Fruit fly (Drosophila melanogaster) whole organism: Measurements from ENCODE around the gene Npc2b.
A peak's percentile ranks its signal among the peaks of the same experiment; 100 is the strongest.

Experiments used
- CG8478 ChIP-seq: fragments of >200 bp; optimal IDR thresholded peaks from 2 replicates; lab custom pipeline; 2018; ENCODE audit warnings: inconsistent platforms
- Dll ChIP-seq: fragments of >200 bp; optimal IDR thresholded peaks from 2 replicates; lab custom pipeline; 2017
- EcR ChIP-seq, 2 experiments: fragments of >200 bp; optimal IDR thresholded peaks; 2 replicates each; lab custom pipeline; 2017; ENCODE audit warnings: missing biosample characterization in 2 of 2, missing genetic modification characterization in 2 of 2, missing genetic modification reagents in 2 of 2
- pan ChIP-seq: fragments of >200 bp; optimal IDR thresholded peaks from 2 replicates; lab custom pipeline; 2017
- psq ChIP-seq: fragments of >200 bp; optimal IDR thresholded peaks from 2 replicates; lab custom pipeline; 2017
- usp ChIP-seq: fragments of >200 bp; optimal IDR thresholded peaks from 2 replicates; lab custom pipeline; 2017; ENCODE audit warnings: missing biosample characterization, missing genetic modification characterization, mixed read lengths

Npc2b gene

DNA sequence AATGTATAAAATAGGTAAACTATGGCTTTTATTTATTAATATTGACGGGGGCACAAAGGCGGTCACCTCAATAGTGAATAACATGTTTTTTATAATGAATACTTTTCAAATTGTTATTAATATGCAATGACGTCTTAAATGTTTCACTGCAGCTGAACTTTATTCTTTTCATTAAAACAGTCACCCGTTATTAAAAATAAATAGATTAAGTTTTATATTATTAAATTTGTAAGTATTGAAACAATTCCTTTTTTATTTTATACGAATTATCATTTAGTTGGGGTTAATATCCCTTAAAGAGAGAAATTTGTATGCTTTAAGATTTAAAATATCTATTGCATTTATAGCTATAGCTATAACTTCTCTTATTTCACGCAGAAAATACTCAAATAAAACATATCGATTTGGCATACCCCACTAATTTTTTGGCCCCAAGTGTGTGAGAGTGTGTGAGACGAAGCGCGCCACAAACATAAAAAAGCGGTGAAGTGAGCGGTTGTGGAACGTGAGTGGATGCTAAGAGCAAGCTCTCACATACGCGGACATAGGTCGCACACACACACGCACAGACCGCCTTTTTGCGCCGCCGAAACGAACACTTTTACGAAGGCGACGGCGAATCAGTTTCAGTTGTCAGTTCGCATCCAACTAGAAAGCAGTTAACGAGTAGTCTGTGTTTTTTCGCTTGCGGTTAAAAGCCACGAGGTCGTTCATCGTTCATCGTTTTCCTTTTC is 32.8 kb upstream of the Npc2b start, which contains the start of gene foxo:
Gene foxo, plus strand, starts transcription at position 626 of the 734 bp plus-strand sequence.
- TF ChIP-seq usp (no peak), psq (no peak), CG8478 (lab: Kevin White, UChicago) (no peak), Dll (lab: Kevin White, UChicago) (peak; percentile 27), EcR (GFP tag; optimal IDR thresholded peaks at IDR 0.05; lab: Kevin White, UChicago) (no peak), pan (no peak)

DNA sequence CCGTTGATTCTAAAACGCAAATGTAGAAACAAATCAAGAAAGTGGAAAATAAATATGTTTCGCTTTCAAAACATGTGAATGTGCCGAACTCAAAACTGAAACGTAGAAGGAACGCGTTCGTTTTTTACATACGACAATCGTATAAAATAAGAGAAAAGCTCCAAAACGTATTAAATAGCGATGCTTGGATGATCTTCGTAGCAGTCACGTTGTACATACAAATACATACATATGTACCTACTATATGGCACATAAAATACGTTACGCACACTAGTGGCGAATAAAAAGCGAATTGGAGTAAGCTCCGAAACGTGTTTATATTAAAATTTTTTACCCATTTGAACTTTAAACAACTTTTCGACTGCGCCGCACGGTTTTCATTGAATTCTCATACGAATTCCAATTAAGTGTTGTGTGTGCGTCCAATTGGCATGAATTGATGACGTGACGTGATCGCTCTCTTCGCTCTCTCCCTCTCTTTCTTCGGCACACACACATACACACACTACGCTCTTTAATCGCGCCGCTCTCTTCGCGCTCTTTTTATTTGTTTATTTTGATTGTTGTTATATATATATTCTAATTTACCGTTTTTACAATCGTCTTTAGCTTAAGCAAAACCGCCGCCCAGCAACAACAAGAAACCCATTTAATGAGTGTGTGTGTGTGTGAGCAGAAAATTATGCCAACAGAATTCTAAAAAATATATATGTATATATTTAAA is 32.0 kb upstream of the Npc2b start:
- TF ChIP-seq usp (no peak), pan (no peak), CG8478 (lab: Kevin White, UChicago) (no peak), Dll (lab: Kevin White, UChicago) (no peak), EcR (GFP tag; optimal IDR thresholded peaks at IDR 0.05; lab: Kevin White, UChicago) (no peak), psq (no peak)

DNA sequence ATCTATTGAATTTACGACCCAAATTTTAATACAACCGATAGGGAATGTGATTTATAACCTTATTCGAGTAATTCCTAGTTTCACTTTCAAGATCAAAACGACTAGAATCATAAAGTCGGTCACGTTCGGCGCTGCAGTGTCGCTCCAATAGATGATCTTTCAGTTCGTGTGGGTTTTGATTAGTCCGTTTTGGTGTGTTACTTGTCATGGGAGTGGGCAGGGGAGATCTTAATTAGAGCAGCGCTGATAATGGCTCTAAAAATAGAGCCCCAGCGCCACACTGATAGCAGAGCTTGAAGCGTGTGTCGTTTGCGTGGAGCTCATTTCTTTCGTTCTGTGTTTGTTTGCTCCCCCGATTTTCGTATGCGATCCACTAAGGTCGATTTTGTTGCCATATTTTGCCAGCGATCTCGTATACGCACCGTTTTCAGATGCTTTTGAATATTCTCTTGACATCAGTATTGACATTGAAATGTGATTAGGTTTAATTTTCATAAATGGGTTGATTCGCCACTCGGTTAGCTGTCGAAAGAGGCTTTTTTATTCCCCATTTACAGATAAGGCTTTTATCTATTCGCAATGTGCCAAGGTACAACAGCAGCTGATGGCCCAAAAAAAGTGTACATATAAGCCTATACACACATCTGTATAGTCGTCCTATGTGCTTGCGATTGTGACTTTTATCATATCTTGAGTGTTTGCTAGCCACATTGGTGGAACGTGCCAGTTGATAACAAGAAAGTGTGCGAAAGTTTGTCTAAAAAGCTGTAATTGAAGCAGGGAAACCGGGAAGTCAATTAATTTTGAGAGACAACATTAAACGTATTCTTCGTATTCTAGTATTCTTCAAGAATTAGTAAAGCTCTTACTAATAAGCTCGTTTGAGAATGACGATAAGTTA is 30.5 kb upstream of the Npc2b start:
- no peak for TF ChIP-seq psq
- no peak for TF ChIP-seq EcR (GFP tag; optimal IDR thresholded peaks at IDR 0.05; lab: Kevin White, UChicago)

DNA sequence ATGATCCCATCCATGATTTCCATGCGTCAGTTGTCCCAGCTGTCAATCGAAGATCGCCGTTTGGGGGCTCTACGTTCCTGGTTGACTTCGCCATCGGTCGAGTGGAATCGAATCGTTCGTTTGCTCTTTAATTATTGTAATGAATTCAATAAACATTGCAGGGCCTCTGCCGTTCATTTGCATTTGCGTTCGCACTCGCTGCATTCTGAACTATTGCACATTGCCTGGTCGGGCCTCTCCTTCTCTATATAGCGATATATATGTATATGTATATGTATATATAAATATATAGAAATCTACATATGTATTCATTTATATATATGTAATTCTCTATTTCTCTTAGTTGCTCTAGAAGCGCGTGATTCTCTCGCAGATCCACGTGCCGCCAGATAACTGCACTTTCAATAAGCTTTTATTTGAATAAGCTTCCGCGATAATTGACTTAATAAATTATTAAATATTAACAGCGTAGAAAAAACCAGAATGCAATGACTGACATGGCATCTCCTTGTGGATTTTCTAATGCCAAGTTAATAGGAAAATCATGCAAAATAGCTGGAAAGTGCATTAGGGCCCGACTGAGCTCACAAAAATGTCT is 29.5 kb upstream of the Npc2b start:
- TF ChIP-seq Dll (lab: Kevin White, UChicago) (no peak), psq (no peak), EcR (GFP tag; optimal IDR thresholded peaks at IDR 0.05; lab: Kevin White, UChicago) (no peak), usp (no peak), pan (no peak), CG8478 (lab: Kevin White, UChicago) (no peak)

DNA sequence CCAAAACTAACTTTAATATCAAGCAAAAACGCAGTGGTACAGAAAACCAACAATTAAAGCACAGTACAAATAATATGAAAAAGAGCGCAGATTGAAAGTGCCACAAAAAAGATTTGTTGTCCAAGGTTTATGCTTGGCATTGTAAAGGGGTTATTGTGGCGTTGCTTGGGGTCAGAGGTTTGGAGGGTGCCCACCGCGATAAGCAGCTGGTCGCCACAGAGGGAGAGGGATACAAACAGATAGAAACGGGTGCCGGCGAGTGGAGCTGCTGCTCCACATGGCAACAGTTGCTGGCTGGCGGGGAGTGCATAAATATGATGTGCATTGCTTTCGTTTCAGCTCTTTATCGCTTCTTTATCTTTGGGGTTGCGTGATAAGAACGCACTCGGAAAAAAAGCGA is 28.9 kb upstream of the Npc2b start:
- TF ChIP-seq psq (no peak), Dll (lab: Kevin White, UChicago) (no peak), EcR (GFP tag; optimal IDR thresholded peaks at IDR 0.05; lab: Kevin White, UChicago) (no peak), usp (no peak), CG8478 (lab: Kevin White, UChicago) (no peak), pan (no peak)

DNA sequence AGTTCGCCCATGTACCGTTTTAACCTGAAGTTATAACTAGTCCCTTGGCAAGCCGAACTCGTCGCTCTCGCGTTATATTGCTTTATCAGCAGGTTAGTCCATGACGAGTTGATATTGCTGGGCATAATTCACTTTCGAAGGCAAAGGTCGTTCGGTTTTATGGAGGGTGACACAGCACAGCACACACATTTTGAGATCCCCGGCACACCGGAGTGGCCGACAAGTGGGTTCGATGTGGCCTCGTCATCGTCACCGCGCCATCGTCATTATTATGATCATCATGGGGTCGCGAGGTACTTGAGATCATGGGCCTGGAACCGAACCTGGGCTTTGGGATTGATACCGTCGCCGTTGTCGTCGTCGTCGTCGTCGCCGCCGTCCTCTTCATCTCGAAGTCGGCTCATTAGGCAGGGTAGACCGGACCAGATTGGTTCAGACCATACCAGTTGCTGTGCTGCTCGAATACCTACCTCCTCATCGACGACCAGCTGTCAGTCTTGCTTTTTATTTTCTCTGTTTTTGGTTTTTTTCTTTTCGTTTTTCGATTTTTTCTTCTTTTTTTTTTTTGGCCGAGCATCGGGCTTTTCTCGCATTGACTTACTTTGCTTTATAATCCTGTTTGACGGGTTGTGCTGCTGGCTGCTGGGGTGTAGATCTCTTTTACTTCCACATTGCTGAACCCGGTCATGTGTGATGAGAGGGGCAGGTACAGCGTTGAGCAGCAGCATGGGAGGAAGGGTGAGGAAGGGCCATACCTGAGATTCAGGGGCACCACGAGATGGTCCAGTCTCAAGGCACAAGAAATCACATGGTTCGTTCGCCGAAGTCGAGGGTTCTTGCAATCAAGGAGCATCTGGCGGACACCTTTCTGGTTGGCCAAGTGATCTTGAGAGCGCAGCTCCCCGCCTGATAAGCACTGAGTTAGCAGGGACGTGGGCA is 28.0 kb upstream of the Npc2b start:
- TF ChIP-seq EcR (GFP tag; optimal IDR thresholded peaks at IDR 0.05; lab: Kevin White, UChicago) (peak in 1 of 2 experiments; percentile 50), usp (no peak)

DNA sequence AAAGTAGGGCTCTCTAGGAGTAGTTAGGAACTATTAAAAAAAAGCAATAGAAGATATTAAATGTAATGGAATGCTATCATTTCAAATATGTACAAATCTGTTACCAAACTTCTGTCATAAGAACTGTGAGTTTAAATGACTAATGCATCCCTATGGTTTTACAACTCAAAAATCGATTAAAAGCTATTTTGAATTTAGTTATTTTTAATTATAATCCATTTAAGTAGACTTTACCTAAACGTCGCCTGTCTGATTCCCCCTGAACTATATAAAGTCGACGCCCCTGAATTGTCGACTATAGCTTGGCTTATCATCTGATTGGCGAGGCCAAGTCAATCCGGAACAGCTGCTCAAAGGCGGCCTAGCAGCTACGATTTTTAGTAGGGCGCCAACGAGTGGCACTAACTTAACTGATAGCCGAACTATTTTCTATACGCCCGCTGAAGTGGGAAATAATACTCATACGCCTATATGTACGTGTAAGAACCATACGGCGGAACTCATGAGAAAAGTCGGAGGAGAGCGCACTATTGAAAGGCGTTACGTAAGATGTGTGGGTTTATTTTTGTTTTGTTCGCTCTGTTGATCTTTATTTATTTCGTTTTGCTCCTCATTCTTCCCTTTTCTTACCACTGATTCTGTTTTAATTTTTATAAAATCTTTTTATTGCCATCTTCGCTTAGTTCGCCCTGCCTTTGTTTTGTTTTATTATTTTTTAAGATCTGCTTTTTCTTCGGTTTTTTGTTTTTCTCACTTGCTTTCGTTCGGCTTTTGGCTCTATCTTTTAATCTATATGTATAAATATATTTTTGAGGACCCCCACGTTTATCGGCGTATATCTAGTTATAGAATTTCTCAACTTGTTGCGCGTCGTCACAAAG is 27.1 kb upstream of the Npc2b start:
- no peak for TF ChIP-seq Dll (lab: Kevin White, UChicago)
- no peak for TF ChIP-seq pan
- TF ChIP-seq CG8478 (lab: Kevin White, UChicago), result no peak
- no peak for TF ChIP-seq psq
- TF ChIP-seq usp, result no peak

DNA sequence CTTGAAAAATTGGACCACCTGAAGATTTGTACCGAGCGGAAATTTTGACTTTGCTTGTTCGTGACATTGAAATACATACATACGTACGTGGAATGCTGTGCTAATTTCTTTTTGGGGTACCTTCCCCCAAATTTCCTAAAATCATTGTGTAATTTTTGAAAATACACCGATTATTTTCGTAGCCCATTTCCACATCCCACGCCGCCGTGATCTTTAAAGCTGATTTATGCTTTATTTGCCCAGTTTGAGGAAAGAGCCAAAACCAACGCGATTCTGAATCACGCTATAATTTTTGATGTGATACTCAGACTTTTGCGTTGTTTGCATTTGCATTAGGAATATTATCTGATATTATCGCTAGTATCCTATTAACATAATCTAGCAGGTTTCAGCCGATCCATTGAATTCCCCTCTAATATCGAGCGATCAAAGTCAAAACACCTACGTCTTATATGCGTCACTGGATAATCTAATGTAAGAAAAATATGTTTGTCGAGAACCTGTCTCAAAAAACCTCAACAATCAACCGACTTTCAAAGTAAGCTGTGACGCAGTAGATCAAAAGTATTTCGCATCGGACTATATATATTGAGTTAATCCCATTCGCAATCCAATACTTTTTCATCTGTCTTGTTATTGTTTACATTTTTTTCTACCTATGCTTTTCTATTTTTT is 26.3 kb upstream of the Npc2b start:
- no peak for TF ChIP-seq Dll (lab: Kevin White, UChicago)
- TF ChIP-seq psq, result no peak
- no peak for TF ChIP-seq pan
- no peak for TF ChIP-seq CG8478 (lab: Kevin White, UChicago)

DNA sequence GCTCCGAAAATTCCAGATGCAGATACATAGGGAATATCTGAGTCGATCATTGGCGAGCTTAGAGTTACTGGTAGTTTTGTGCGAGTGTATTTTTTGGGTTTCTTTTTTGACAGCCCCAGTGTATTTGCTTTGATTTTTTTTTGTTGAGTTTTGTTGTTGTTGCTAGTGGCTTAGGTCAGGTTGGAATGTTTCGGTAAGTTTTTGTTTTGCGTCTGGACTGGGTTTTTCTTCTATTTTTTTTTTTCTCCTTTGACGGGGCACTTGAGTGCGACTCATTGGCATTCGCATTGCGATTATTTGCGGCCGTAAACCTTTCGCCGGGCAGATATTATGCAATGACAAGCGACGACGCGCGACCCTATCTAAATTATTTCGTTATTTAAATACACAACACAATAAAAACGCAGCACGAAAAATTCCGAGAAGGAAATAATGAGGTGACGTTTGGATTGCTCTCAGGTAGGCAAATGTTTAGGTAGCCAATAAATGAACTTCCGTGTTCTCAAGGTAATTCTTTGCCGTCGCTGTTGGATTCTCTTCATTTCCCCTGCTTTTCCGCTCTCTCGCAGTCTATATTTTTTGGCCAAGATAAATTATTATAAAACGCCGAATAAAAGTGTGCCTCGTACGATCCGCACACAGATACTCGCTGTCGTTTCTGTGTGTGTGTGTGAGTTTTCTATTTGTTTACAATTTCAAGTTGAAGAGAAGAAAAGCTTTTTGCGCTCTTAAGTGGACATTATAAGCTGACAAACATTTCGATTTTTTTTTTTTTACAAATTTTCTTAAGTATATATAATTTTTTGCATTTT is 25.0 kb upstream of the Npc2b start:
- TF ChIP-seq usp, result no peak
- no peak for TF ChIP-seq psq
- TF ChIP-seq Dll (lab: Kevin White, UChicago), result no peak
- TF ChIP-seq CG8478 (lab: Kevin White, UChicago), result no peak
- no peak for TF ChIP-seq EcR (GFP tag; optimal IDR thresholded peaks at IDR 0.05; lab: Kevin White, UChicago)
- TF ChIP-seq pan, result no peak
